Worm (Caenorhabditis elegans) whole organism, L4 larva: ENCODE data around the gene srg-21.

Experiments used
- ama-1 ChIP-seq: fragments of 150-350 bp; optimal IDR thresholded peaks from 2 replicates; lab custom pipeline; 2014; ENCODE audit warnings: inconsistent platforms, mixed read lengths
- ceh-20 ChIP-seq: fragments of 200-800 bp; sonication (Bioruptor generic); IDR thresholded peaks from 2 replicates; pipeline ENCODE4 v1.3.6; 2022; ENCODE audit warnings: missing genetic modification reagents, missing genetic modification characterization, missing compliant biosample characterization
- ceh-82 ChIP-seq: sonication (generic microtip); optimal IDR thresholded peaks from 2 replicates; lab custom pipeline; 2017; ENCODE audit warnings: missing biosample characterization, missing genetic modification characterization
- fkh-10 ChIP-seq: fragments of 150-350 bp; optimal IDR thresholded peaks from 2 replicates; lab custom pipeline; 2014; ENCODE audit warnings: missing biosample characterization, missing genetic modification reagents, missing genetic modification characterization
- lim-7 ChIP-seq: fragments of 200-800 bp; sonication (Bioruptor generic); IDR thresholded peaks from 2 replicates; pipeline ENCODE4 v1.3.6; 2022; ENCODE audit warnings: missing genetic modification characterization, missing compliant biosample characterization
- lsy-2 ChIP-seq, 2 experiments: fragments of 150-350 bp in 1 of 2; sonication (generic microtip) in 1 of 2; optimal IDR thresholded peaks; 2 replicates each; lab custom pipeline; 2014 to 2017; ENCODE audit warnings: missing biosample characterization in 2 of 2, missing genetic modification characterization in 2 of 2
- mep-1 ChIP-seq: fragments of 150-350 bp; sonication (generic microtip); optimal IDR thresholded peaks from 3 replicates; lab custom pipeline; 2014; ENCODE audit warnings: missing biosample characterization, missing genetic modification characterization
- nhr-11 ChIP-seq: fragments of 150-350 bp; optimal IDR thresholded peaks from 2 replicates; lab custom pipeline; 2014; ENCODE audit warnings: missing biosample characterization, missing genetic modification characterization
- nhr-42 ChIP-seq: fragments of 200-800 bp; sonication (Bioruptor generic); IDR thresholded peaks from 2 replicates; pipeline ENCODE4 v1.3.6; 2022; ENCODE audit warnings: missing genetic modification characterization, missing compliant biosample characterization
- nhr-76 ChIP-seq: fragments of 150-350 bp; optimal IDR thresholded peaks from 2 replicates; lab custom pipeline; 2014; ENCODE audit warnings: missing biosample characterization, missing genetic modification characterization
- unc-130 ChIP-seq: sonication (generic microtip); optimal IDR thresholded peaks from 2 replicates; lab custom pipeline; 2016; ENCODE audit warnings: missing genetic modification reagents, missing genetic modification characterization, missing compliant biosample characterization
- unc-39 ChIP-seq: sonication (generic microtip); optimal IDR thresholded peaks from 2 replicates; lab custom pipeline; 2017; ENCODE audit warnings: missing biosample characterization, missing genetic modification characterization
- zfp-2 ChIP-seq: sonication (generic microtip); optimal IDR thresholded peaks from 2 replicates; lab custom pipeline; 2016; ENCODE audit warnings: mild to moderate bottlenecking, missing genetic modification characterization, missing compliant biosample characterization
- zip-11 ChIP-seq: fragments of 200-800 bp; sonication (Bioruptor generic); IDR thresholded peaks from 2 replicates; pipeline ENCODE4 v1.3.6; 2022; ENCODE audit warnings: missing genetic modification characterization, missing compliant biosample characterization

- TF ChIP-seq zip-11 = no peak
- TF ChIP-seq zfp-2 (tag; lab: Kevin White, UChicago) = no peak
- no peak for TF ChIP-seq ceh-20 (GFP tag; lab: Robert Waterston, UW)
- no peak for TF ChIP-seq lim-7 (GFP tag; lab: Robert Waterston, UW)
- TF ChIP-seq unc-130 = no peak
- TF ChIP-seq nhr-42 (GFP tag; lab: Robert Waterston, UW) = no peak
- TF ChIP-seq nhr-76 (tag; lab: Kevin White, UChicago) = no peak
- no peak for TF ChIP-seq ceh-82
- TF ChIP-seq unc-39 (tag; lab: Kevin White, UChicago) = no peak
- TF ChIP-seq fkh-10 (GFP tag; lab: Kevin White, UChicago) = no peak
- TF ChIP-seq ama-1 (lab: Kevin White, UChicago) = no peak
- no peak for TF ChIP-seq lsy-2 (tag; optimal IDR thresholded peaks at IDR 0.05; lab: Kevin White, UChicago)
- no peak for TF ChIP-seq nhr-11 (tag; lab: Kevin White, UChicago)
- TF ChIP-seq mep-1 = no peak
Measured at ce11 chrII:3045422-3045821, 45.7 kb downstream of the srg-21 start.
